Fruit fly (Drosophila melanogaster) whole organism, adult: ENCODE data around the gene Nubp1.

Experiments used
- CG12768 ChIP-seq: fragments of 200-800 bp; sonication (Bioruptor generic); optimal IDR thresholded peaks from 2 replicates; lab custom pipeline; 2017; ENCODE audit warnings: missing biosample characterization, missing genetic modification characterization, mild to moderate bottlenecking, moderate library complexity, missing genetic modification reagents
- CG14711 ChIP-seq: fragments of 200-800 bp; sonication (Bioruptor generic); optimal IDR thresholded peaks from 2 replicates; lab custom pipeline; 2018; ENCODE audit warnings: missing biosample characterization, mild to moderate bottlenecking, missing genetic modification characterization, moderate library complexity
- CG33017 ChIP-seq: fragments of 200-800 bp; sonication (Bioruptor generic); optimal IDR thresholded peaks from 2 replicates; lab custom pipeline; 2018; ENCODE audit warnings: missing biosample characterization, mild to moderate bottlenecking, missing genetic modification characterization, moderate library complexity
- CG7045 ChIP-seq: fragments of 200-800 bp; sonication (Bioruptor generic); optimal IDR thresholded peaks from 2 replicates; lab custom pipeline; 2017; ENCODE audit warnings: missing biosample characterization, mild to moderate bottlenecking, missing genetic modification characterization
- Hr96 ChIP-seq: fragments of 200-800 bp; sonication (Bioruptor generic); optimal IDR thresholded peaks from 2 replicates; lab custom pipeline; 2016; ENCODE audit warnings: missing biosample characterization, missing genetic modification characterization
- bab1 ChIP-seq: fragments of 200-800 bp; sonication (Bioruptor generic); optimal IDR thresholded peaks from 3 replicates; lab custom pipeline; 2019; ENCODE audit warnings: missing biosample characterization, mild to moderate bottlenecking, missing genetic modification characterization, moderate library complexity
- cnc ChIP-seq, 2 experiments: fragments of >200 bp; optimal IDR thresholded peaks; 2 replicates each; lab custom pipeline; 2017
- kay ChIP-seq: fragments of 200-800 bp; sonication (Bioruptor generic); peaks from one replicate; lab custom pipeline; 2016; ENCODE audit warnings: missing biosample characterization, missing genetic modification characterization, borderline replicate concordance
- ovo ChIP-seq: fragments of 200-800 bp; sonication (Bioruptor generic); optimal IDR thresholded peaks from 2 replicates; lab custom pipeline; 2016; ENCODE audit warnings: missing biosample characterization, missing genetic modification characterization

- TF ChIP-seq CG7045 = no peak
- no peak for TF ChIP-seq Hr96 (GFP tag; lab: Kevin White, UChicago)
- TF ChIP-seq kay (GFP tag; lab: Kevin White, UChicago) = peak; percentile 79
- TF ChIP-seq CG14711 (tag; lab: Kevin White, UChicago) = no peak
- TF ChIP-seq bab1 (GFP tag; lab: Kevin White, UChicago) = no peak
- no peak for TF ChIP-seq ovo
- TF ChIP-seq CG12768 = no peak
- no peak for TF ChIP-seq cnc (optimal IDR thresholded peaks at IDR 0.05; lab: Kevin White, UChicago)
- no peak for TF ChIP-seq CG33017
Observed at dm6 chr2L:16722596-16722995, 9.8 kb upstream of the Nubp1 start.
